Fruit fly (Drosophila melanogaster) whole organism, pupa: Measurements from ENCODE around the gene CG15390.

ENCODE experiments used
- CG10348 ChIP-seq: fragments of 200-800 bp; sonication (Bioruptor generic); IDR thresholded peaks from 2 replicates; pipeline ENCODE4 v1.3.6; 2022; ENCODE audit warnings: missing biosample characterization, missing genetic modification characterization
- CG12605 ChIP-seq: fragments of 200-800 bp; sonication (Bioruptor generic); IDR thresholded peaks from 2 replicates; pipeline ENCODE4 v1.3.6; 2022; ENCODE audit warnings: missing biosample characterization, missing genetic modification characterization
- CG17806 ChIP-seq: fragments of 200-800 bp; sonication (Bioruptor generic); optimal IDR thresholded peaks from 2 replicates; lab custom pipeline; 2018; ENCODE audit warnings: missing biosample characterization, mild to moderate bottlenecking, missing genetic modification characterization, moderate library complexity
- CG34367 ChIP-seq: fragments of 200-800 bp; sonication (Bioruptor generic); optimal IDR thresholded peaks from 2 replicates; lab custom pipeline; 2018; ENCODE audit warnings: missing biosample characterization, mild to moderate bottlenecking, missing genetic modification characterization
- CG8301 ChIP-seq: fragments of 200-800 bp; sonication (Bioruptor generic); optimal IDR thresholded peaks from 2 replicates; lab custom pipeline; 2018; ENCODE audit warnings: missing biosample characterization, mild to moderate bottlenecking, missing genetic modification characterization
- D1 ChIP-seq: fragments of 200-800 bp; sonication (Bioruptor generic); optimal IDR thresholded peaks from 2 replicates; lab custom pipeline; 2018; ENCODE audit warnings: missing biosample characterization, mild to moderate bottlenecking, missing genetic modification characterization, moderate library complexity
- EcR ChIP-seq: fragments of 200-800 bp; sonication (Bioruptor generic); optimal IDR thresholded peaks from 3 replicates; lab custom pipeline; 2019; ENCODE audit warnings: missing biosample characterization, missing genetic modification characterization, mild to moderate bottlenecking, moderate library complexity, missing genetic modification reagents
- fd96Ca ChIP-seq: fragments of 200-800 bp; sonication (Bioruptor generic); IDR thresholded peaks from 3 replicates; pipeline ENCODE4 v1.3.6; 2022; ENCODE audit warnings: missing biosample characterization, missing genetic modification characterization
- gl ChIP-seq: fragments of 200-800 bp; sonication (Bioruptor generic); optimal IDR thresholded peaks from 2 replicates; lab custom pipeline; 2018; ENCODE audit warnings: missing biosample characterization, mild to moderate bottlenecking, missing genetic modification characterization

- no peak for TF ChIP-seq CG10348 (GFP tag; lab: Robert Waterston, UW)
- no peak for TF ChIP-seq CG34367 (tag; lab: Kevin White, UChicago)
- no peak for TF ChIP-seq fd96Ca
- TF ChIP-seq EcR (GFP tag; lab: Kevin White, UChicago): no peak
- TF ChIP-seq CG8301 (tag; lab: Kevin White, UChicago): no peak
- no peak for TF ChIP-seq D1
- no peak for TF ChIP-seq gl (tag; lab: Kevin White, UChicago)
- TF ChIP-seq CG12605 (GFP tag; lab: Robert Waterston, UW): no peak
- TF ChIP-seq CG17806 (tag; lab: Kevin White, UChicago): no peak
These were observed 4.2 kb upstream of the CG15390 start for dm6 chr2L:2370352-2370751.
